Fruit fly (Drosophila melanogaster): Measurements from ENCODE around the gene CG17544.

The CG17544 gene

dm6 chr2L:19393703-19394210 is 4.5 kb downstream of the CG17544 start, which contains the start of gene CG31798 (continued):
- no peak for TF ChIP-seq CG4282 (GFP tag; optimal IDR thresholded peaks at IDR 0.05)
- TF ChIP-seq Dp (GFP tag; optimal IDR thresholded peaks at IDR 0.05), result no peak
- no peak for TF ChIP-seq CG15514 (GFP tag; optimal IDR thresholded peaks at IDR 0.05)
- TF ChIP-seq ci (GFP tag; IDR thresholded peaks at IDR 0.05), result peak; percentile 18; the same call in 1 of the 3 replicates
- TF ChIP-seq CG42726 (GFP tag; IDR thresholded peaks at IDR 0.05; ENCODE audit: partially characterized antibody), result peak; percentile 56
- TF ChIP-seq scrt (GFP tag; optimal IDR thresholded peaks at IDR 0.05), result peak; percentile 8
- TF ChIP-seq tx (GFP tag; optimal IDR thresholded peaks at IDR 0.05), result no peak
- peak; percentile 64 for TF ChIP-seq stwl (tag; optimal IDR thresholded peaks at IDR 0.05)
- no peak for TF ChIP-seq CkIIα-i1 (GFP tag; IDR thresholded peaks at IDR 0.05)
- peak; percentile 99 for TF ChIP-seq CG6654 (GFP tag; optimal IDR thresholded peaks at IDR 0.05)
- no peak for TF ChIP-seq CG15601 (tag; optimal IDR thresholded peaks at IDR 0.05)
- TF ChIP-seq Dek (tag; optimal IDR thresholded peaks at IDR 0.05), result peak; percentile 7
- TF ChIP-seq CG2712 (tag; optimal IDR thresholded peaks at IDR 0.05), result no peak
- TF ChIP-seq CG30403 (GFP tag; optimal IDR thresholded peaks at IDR 0.05), result no peak
- 0 out of 2 replicates have a peak, but pooled peaks have one; percentile 11 for TF ChIP-seq bbx (GFP tag; IDR thresholded peaks at IDR 0.05; ENCODE audit: partially characterized antibody)
- TF ChIP-seq rib (GFP tag; IDR thresholded peaks at IDR 0.05), result no peak
- TF ChIP-seq CG1647 (GFP tag; optimal IDR thresholded peaks at IDR 0.05), result no peak
- no peak for TF ChIP-seq lilli (GFP tag; optimal IDR thresholded peaks at IDR 0.05)
- TF ChIP-seq HLH3B (GFP tag; IDR thresholded peaks at IDR 0.05), result no peak
- no peak for TF ChIP-seq run (tag; optimal IDR thresholded peaks at IDR 0.05)
- TF ChIP-seq CTCF (GFP tag; optimal IDR thresholded peaks at IDR 0.05), result peak; percentile 75
- TF ChIP-seq CG10979 (tag; optimal IDR thresholded peaks at IDR 0.05), result no peak
- TF ChIP-seq z (GFP tag; IDR thresholded peaks at IDR 0.05), result no peak
- no peak for TF ChIP-seq CG18011 (GFP tag; optimal IDR thresholded peaks at IDR 0.05)
- no peak for TF ChIP-seq CG43689 (GFP tag; IDR thresholded peaks at IDR 0.05)
- TF ChIP-seq CG17912 (GFP tag; optimal IDR thresholded peaks at IDR 0.05), result no peak
- no peak for TF ChIP-seq Elba2 (GFP tag; optimal IDR thresholded peaks at IDR 0.05)
- TF ChIP-seq row (GFP tag; IDR thresholded peaks at IDR 0.05), result no peak
- no peak for TF ChIP-seq CG12071 (GFP tag; optimal IDR thresholded peaks at IDR 0.05)
- no peak for TF ChIP-seq CG10431 (GFP tag; optimal IDR thresholded peaks at IDR 0.05)
- no peak for TF ChIP-seq CG17385 (GFP tag; optimal IDR thresholded peaks at IDR 0.05)
- 0 out of 2 replicates have a peak, but pooled peaks have one; percentile 9 for TF ChIP-seq Dref (GFP tag; IDR thresholded peaks at IDR 0.05)
- no peak for TF ChIP-seq emc (GFP tag; optimal IDR thresholded peaks at IDR 0.05)
- TF ChIP-seq CG15479 (GFP tag; optimal IDR thresholded peaks at IDR 0.05), result no peak
- no peak for TF ChIP-seq CG1529 (GFP tag; optimal IDR thresholded peaks at IDR 0.05)
- TF ChIP-seq wor (GFP tag; IDR thresholded peaks at IDR 0.05), result no peak
- TF ChIP-seq zen2 (GFP tag; IDR thresholded peaks at IDR 0.05; ENCODE audit: partially characterized antibody), result no peak
- no peak for TF ChIP-seq Sin3A (optimal IDR thresholded peaks at IDR 0.05)
- TF ChIP-seq Rx (GFP tag; IDR thresholded peaks at IDR 0.05), result no peak
- no peak for TF ChIP-seq CG30020 (tag; optimal IDR thresholded peaks at IDR 0.05)
- no peak for TF ChIP-seq chn (GFP tag; optimal IDR thresholded peaks at IDR 0.05)
- no peak for TF ChIP-seq Nf-YB (GFP tag; optimal IDR thresholded peaks at IDR 0.05)
- TF ChIP-seq CG13287 (GFP tag; IDR thresholded peaks at IDR 0.05; ENCODE audit: partially characterized antibody), result no peak; the same call in 1 of the 2 replicates
- no peak for TF ChIP-seq Oaz (GFP tag; IDR thresholded peaks at IDR 0.05)
- no peak for TF ChIP-seq TFAM (GFP tag; optimal IDR thresholded peaks at IDR 0.05)
- TF ChIP-seq trem (tag; optimal IDR thresholded peaks at IDR 0.05), result peak; percentile 11
- TF ChIP-seq bowl (GFP tag; IDR thresholded peaks at IDR 0.05), result no peak
- TF ChIP-seq trh (GFP tag; optimal IDR thresholded peaks at IDR 0.05), result no peak
- no peak for TF ChIP-seq CG18599 (GFP tag; optimal IDR thresholded peaks at IDR 0.05)
- peak; percentile 11; the same call in 1 of the 3 replicates for TF ChIP-seq CG7963 (GFP tag; IDR thresholded peaks at IDR 0.05; ENCODE audit: partially characterized antibody)
- TF ChIP-seq sc (optimal IDR thresholded peaks at IDR 0.05), result no peak
- TF ChIP-seq sc (GFP tag; optimal IDR thresholded peaks at IDR 0.05), result no peak
